Fruit fly (Drosophila melanogaster): ENCODE results near the gene CG43731.

The CG43731 gene

DNA sequence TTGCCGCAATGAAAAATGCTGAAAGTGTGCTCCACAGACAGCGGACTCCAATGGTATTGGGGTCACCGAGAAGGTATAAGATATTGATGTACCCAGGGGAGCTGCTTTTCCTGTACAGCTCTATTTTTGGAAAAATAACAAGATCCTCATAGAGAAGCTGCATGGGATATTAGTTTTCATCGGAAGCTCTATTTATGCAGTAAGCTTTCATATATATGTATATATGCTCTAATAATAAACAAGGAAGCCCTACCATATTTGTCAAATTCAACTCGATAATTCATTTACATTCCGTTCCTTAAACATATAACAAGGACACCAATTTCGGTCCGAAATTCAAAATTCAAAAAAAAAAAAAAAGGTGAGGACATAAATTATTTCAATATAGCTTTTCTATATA, at the start of gene CG43731, which contains the start of gene CG17344:
TSS of gene CG43731 (plus strand) at position 301 of the 400 bp plus-strand sequence.
TSS of gene CG17344 (plus strand) at position 301 of the 400 bp plus-strand sequence.
- TF ChIP-seq Myc (optimal IDR thresholded peaks at IDR 0.05) (no peak), Sin3A (optimal IDR thresholded peaks at IDR 0.05) (no peak), h (optimal IDR thresholded peaks at IDR 0.05) (no peak), ttk (optimal IDR thresholded peaks at IDR 0.05) (no peak), psq (optimal IDR thresholded peaks at IDR 0.05) (no peak), insv (optimal IDR thresholded peaks at IDR 0.05) (no peak)

DNA sequence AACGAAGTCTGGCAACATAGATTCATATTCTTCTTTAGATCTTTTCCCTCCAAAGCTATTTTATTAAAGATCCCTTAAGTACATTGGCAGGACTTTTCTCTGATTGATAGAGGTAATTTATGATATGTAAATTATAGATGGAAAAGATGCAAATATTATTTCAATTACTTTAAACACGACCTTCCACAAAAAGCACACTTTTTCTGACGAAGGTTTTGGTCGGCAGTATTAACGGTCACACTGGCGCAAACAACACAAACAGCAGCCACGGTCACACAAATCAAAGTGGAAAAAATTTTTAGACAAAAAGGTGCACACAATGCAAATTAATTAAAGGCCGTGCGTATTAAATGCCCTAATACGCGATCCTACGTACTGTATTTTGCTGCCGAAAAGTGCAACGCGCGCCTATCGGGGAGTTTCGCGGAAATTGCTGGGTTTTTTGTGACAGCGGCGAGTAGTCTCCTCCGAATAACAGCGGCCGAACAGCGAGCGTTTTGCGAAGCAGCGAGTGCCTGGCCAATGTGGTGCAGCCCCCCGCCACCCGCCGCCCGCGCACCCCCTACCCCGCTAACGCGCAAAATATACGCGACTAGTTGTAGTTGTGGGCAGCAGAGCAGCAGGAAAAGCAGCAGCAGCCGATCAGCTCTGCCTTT, 47.9 kb upstream of the CG43731 start, which contains the start of gene CG10492:
TSS of gene CG10492 (plus strand) at position 219 of the 656 bp plus-strand sequence.
- no peak for TF ChIP-seq h (optimal IDR thresholded peaks at IDR 0.05)
- no peak for TF ChIP-seq ttk (optimal IDR thresholded peaks at IDR 0.05)
- TF ChIP-seq psq (optimal IDR thresholded peaks at IDR 0.05) = no peak
- TF ChIP-seq Sin3A (optimal IDR thresholded peaks at IDR 0.05) = no peak
- no peak for TF ChIP-seq insv (optimal IDR thresholded peaks at IDR 0.05)
- no peak for TF ChIP-seq Myc (optimal IDR thresholded peaks at IDR 0.05)

DNA sequence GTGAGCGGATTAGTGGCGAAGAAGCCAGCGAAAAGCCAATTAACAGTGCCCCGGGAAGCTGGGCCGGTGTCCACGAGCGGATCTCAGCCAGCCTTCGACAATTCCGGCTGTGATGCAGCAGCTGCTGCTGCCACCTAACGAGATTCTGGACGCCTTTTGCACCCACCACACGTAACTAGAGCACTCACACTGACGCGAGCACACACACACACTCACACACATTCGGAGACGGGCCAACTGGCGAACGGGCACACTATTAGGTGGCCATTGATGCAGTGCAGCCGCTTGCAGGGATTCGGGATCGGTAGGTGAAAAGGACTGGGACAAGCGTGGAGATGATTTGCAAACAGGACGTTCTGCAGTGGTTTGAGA, 47.3 kb upstream of the CG43731 start:
- no peak for TF ChIP-seq ttk (optimal IDR thresholded peaks at IDR 0.05)
- TF ChIP-seq Sin3A (optimal IDR thresholded peaks at IDR 0.05) = no peak
- TF ChIP-seq Myc (optimal IDR thresholded peaks at IDR 0.05) = no peak
- no peak for TF ChIP-seq h (optimal IDR thresholded peaks at IDR 0.05)
- no peak for TF ChIP-seq psq (optimal IDR thresholded peaks at IDR 0.05)
- no peak for TF ChIP-seq insv (optimal IDR thresholded peaks at IDR 0.05)

DNA sequence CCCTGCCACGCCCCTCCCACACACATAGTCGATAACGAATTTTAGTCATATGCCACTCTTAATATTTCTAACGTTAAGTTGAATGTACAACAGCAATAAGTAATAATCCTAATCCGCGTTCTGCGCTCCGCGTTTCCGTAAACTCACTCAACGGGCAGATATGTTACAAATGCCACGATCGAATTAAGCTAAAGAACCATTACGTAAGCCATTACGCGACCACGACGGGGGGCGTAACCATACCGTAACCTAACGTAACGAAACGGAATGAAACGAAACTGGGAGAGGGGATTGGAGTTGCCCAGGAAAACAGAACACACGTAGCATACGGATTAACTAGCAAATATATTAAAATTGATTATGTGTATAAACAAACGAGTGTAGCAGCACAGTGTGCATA, 44.0 kb upstream of the CG43731 start:
- no peak for TF ChIP-seq psq (optimal IDR thresholded peaks at IDR 0.05)
- TF ChIP-seq Sin3A (optimal IDR thresholded peaks at IDR 0.05) = no peak
- TF ChIP-seq ttk (optimal IDR thresholded peaks at IDR 0.05) = no peak
- no peak for TF ChIP-seq h (optimal IDR thresholded peaks at IDR 0.05)
- TF ChIP-seq insv (optimal IDR thresholded peaks at IDR 0.05) = no peak
- TF ChIP-seq Myc (optimal IDR thresholded peaks at IDR 0.05) = no peak

DNA sequence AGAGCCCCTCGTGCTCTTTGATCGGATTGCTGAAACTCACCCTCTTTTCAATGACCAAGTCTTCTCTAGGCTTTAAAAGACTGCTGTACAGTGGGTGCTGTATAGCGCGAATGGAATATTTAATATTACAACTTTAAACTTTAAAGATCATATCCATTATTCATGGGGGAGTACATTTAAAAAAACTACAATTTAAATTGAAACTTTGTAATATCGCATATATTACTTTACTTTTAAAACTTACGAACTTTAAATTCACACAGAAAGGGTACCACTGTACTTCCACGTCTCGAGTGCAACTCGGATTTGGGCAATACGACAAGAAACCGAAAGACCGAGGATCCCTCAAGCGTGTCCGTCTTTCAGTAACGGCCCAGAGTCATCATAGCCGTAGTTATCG, 42.9 kb upstream of the CG43731 start, which contains the start of gene Phlpp:
TSS of gene Phlpp (plus strand) at position 214 of the 400 bp plus-strand sequence.
- no peak for TF ChIP-seq Sin3A (optimal IDR thresholded peaks at IDR 0.05)
- TF ChIP-seq ttk (optimal IDR thresholded peaks at IDR 0.05) = no peak
- no peak for TF ChIP-seq h (optimal IDR thresholded peaks at IDR 0.05)
- no peak for TF ChIP-seq Myc (optimal IDR thresholded peaks at IDR 0.05)
- TF ChIP-seq insv (optimal IDR thresholded peaks at IDR 0.05) = no peak
- TF ChIP-seq psq (optimal IDR thresholded peaks at IDR 0.05) = no peak

DNA sequence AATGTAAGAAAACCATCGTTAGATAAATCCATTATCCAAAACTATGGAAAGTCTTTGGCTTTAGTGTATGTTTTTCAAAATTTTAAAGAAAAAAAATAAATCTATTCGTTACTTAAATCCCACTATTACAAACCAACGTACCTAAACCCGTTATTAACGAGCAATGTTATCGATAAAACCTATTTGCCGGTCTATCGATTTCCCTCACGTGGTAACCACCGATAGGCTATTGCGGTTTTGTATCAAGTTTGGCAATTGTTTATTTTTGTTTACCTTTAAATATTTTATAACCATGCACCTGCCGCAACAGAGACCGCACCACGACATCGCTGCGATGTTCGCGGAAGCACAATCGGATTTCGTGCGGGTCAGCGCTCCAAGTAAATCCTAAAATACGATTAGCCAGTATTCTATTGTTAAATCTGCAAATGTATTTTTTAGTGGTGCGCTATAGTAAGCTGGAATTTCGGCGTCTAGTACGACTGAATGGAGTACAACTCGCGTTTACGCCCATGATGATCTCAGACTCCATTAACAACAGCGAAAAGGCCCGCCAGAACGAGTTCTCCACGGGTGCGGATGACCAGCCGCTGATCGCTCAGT, 38.7 kb upstream of the CG43731 start, which contains the start of gene Dus4:
TSS of gene Dus4 (plus strand) at position 206 of the 603 bp plus-strand sequence.
- TF ChIP-seq Sin3A (optimal IDR thresholded peaks at IDR 0.05) (no peak), psq (optimal IDR thresholded peaks at IDR 0.05) (no peak), ttk (optimal IDR thresholded peaks at IDR 0.05) (no peak), Myc (optimal IDR thresholded peaks at IDR 0.05) (no peak), insv (optimal IDR thresholded peaks at IDR 0.05) (no peak), h (optimal IDR thresholded peaks at IDR 0.05) (no peak)

DNA sequence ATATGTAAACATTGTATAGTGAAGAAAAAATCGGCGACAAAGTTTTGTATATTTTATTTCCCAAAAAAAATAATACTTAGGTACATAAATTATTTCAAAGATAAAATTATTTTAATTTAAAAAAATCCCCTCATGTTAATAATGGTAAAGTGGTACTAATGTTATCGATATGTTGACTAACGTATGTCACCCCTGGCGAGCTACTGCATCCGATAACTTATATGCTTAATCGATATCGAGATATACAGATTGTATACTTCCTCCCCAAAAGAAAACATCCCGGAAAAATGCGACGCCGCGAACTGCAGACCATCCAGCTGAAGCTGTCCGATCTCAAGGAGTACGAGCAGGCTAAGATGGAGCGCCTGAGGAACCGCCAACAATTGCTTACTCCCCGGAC, 37.1 kb upstream of the CG43731 start, which contains the start of gene CG17343:
TSS of gene CG17343 (plus strand) at position 224 of the 400 bp plus-strand sequence.
- TF ChIP-seq h (optimal IDR thresholded peaks at IDR 0.05) = no peak
- TF ChIP-seq Myc (optimal IDR thresholded peaks at IDR 0.05) = no peak
- TF ChIP-seq psq (optimal IDR thresholded peaks at IDR 0.05) = no peak
- no peak for TF ChIP-seq Sin3A (optimal IDR thresholded peaks at IDR 0.05)
- TF ChIP-seq ttk (optimal IDR thresholded peaks at IDR 0.05) = no peak
- no peak for TF ChIP-seq insv (optimal IDR thresholded peaks at IDR 0.05)

DNA sequence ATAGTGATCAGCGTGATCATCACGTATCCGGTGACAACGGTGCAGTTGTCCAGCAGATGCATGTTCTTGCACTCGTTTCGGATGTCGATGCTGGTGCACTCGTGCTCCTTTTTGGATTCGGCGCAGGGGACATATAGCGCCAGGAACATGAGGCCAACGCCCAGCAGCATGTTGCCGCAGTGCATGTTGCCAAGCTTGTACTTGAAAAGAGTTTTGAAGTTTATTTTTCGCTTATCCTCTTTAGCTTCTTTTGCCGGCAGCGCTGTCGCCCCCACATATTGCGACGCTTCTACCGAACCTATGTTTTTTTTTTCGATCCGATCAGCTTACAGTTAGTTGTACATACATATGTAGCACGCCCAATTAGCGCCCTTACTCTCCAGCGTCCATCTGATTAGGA, 33.5 kb upstream of the CG43731 start:
- TF ChIP-seq psq (optimal IDR thresholded peaks at IDR 0.05) (no peak), h (optimal IDR thresholded peaks at IDR 0.05) (no peak), Myc (optimal IDR thresholded peaks at IDR 0.05) (no peak), ttk (optimal IDR thresholded peaks at IDR 0.05) (no peak), Sin3A (optimal IDR thresholded peaks at IDR 0.05) (no peak), insv (optimal IDR thresholded peaks at IDR 0.05) (no peak)

DNA sequence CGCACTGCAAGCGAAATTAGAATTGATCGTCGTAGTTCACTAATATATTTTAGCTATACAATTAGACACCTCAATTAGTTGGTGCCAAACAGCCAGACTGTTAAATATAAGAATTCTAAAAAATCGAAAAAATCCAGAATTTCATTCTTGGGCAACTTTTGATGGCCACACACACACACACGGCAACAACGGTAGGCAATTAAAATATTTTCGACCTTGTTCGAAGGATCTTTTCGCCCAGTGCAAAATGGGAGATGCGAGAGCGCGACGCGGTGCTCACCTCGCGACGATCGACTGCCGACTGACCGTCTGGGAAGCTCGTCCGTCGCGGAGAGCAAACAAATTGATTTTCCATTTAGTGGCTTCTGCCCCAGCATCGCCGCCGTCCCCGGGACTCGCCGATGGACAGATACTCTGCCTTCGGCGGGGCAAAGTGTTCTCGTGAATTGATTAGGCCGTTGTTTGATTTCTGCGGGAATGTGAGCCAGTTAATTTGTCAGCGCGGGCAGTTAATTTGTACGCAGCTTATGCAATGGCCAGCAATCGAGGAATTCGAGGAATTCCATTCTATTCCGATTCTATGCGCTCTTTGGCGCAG, 32.2 kb upstream of the CG43731 start, which contains the start of gene CG10702:
TSS of gene CG10702 (minus strand) at position 304 of the 598 bp plus-strand sequence.
- TF ChIP-seq psq (optimal IDR thresholded peaks at IDR 0.05) (no peak), Sin3A (optimal IDR thresholded peaks at IDR 0.05) (no peak), h (optimal IDR thresholded peaks at IDR 0.05) (no peak), insv (optimal IDR thresholded peaks at IDR 0.05) (no peak), ttk (optimal IDR thresholded peaks at IDR 0.05) (no peak), Myc (optimal IDR thresholded peaks at IDR 0.05) (no peak)

DNA sequence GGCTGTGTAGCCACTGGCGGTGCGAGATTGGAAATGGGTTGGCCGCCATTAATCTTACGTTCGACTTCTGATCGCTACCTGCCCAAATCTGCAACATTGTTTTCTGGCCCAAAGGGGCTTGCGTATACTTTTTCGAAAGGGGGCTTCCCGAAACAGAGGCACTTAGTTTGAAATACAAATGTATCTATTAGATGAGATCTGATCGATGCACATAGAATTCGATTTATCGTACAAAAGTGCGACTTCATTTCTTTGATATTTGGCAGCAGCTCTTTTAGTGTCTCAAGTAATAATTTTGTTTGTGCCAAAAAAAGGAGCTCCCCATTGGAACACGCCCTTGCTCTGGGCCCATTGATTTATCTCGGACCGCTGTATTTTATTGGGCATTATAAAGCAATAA, 30.1 kb upstream of the CG43731 start:
- TF ChIP-seq Sin3A (optimal IDR thresholded peaks at IDR 0.05) = no peak
- TF ChIP-seq insv (optimal IDR thresholded peaks at IDR 0.05) = no peak
- TF ChIP-seq Myc (optimal IDR thresholded peaks at IDR 0.05) = no peak
- no peak for TF ChIP-seq h (optimal IDR thresholded peaks at IDR 0.05)
- TF ChIP-seq psq (optimal IDR thresholded peaks at IDR 0.05) = no peak
- no peak for TF ChIP-seq ttk (optimal IDR thresholded peaks at IDR 0.05)

DNA sequence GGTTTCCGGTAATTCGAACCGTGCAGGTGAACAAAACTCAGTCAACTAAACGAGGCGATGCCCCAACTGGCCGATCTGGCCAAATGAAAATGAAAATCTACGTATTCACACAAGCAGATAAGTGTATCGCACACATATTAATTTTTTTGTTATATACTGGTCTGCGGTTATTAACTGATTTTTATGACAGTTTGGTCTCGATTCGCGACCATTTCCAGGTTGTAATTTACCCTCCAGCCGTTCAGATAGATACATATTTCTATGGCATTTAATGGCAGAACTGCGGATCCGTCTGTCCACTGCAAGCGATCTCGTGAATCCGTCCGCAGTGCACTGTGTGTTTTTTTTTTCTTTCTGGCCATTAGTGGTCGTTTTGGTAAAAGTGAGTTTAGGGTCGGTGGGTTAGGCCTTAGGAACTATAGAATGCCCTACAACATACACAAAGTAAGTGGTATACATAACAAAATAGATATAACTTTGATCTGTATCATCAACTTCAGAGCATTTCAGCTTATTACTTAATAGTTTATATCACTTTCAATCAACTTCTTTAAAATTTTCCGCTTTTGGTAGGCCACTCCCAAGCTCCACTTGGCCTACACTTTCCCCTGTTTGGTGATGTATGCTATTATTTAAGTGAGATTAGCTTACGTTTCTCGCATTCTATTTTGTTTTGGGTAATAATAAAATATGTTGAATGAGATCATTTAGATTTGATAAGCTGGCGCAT, 27.6 kb upstream of the CG43731 start, which contains the start of gene CG17572:
TSS of gene CG17572 (minus strand) at position 51 of the 730 bp plus-strand sequence.
- no peak for TF ChIP-seq insv (optimal IDR thresholded peaks at IDR 0.05)
- no peak for TF ChIP-seq Myc (optimal IDR thresholded peaks at IDR 0.05)
